Fruit fly (Drosophila melanogaster) whole organism, prepupa: ENCODE results near the gene CG4619.
A peak's percentile ranks its signal among the peaks of the same experiment; 100 is the strongest.

Experiments
- Blimp-1 ChIP-seq: fragments of 200-800 bp; sonication (Bioruptor generic); optimal IDR thresholded peaks from 3 replicates; lab custom pipeline; 2017; ENCODE audit warnings: missing biosample characterization, missing genetic modification characterization, mild to moderate bottlenecking, moderate library complexity, missing genetic modification reagents
- CG10631 ChIP-seq: fragments of 200-800 bp; sonication (Bioruptor generic); optimal IDR thresholded peaks from 2 replicates; lab custom pipeline; 2016; ENCODE audit warnings: missing biosample characterization, missing genetic modification characterization
- CG10669 ChIP-seq: fragments of 200-800 bp; sonication (Bioruptor generic); optimal IDR thresholded peaks from 3 replicates; lab custom pipeline; 2018; ENCODE audit warnings: missing biosample characterization, mild to moderate bottlenecking, missing genetic modification characterization, moderate library complexity
- CG11294 ChIP-seq: fragments of 200-800 bp; sonication (Bioruptor generic); IDR thresholded peaks from 2 replicates; pipeline ENCODE4 v1.3.6; 2022; ENCODE audit warnings: missing biosample characterization, missing genetic modification characterization
- CG11762 ChIP-seq: fragments of 200-800 bp; sonication (Bioruptor generic); optimal IDR thresholded peaks from 3 replicates; lab custom pipeline; 2016; ENCODE audit warnings: missing biosample characterization, missing genetic modification characterization; ENCODE audit not compliant: insufficient read depth
- CG11902 ChIP-seq: fragments of 200-800 bp; sonication (Bioruptor generic); optimal IDR thresholded peaks from 3 replicates; lab custom pipeline; 2016; ENCODE audit warnings: missing biosample characterization, missing genetic modification characterization
- CG15336 ChIP-seq: fragments of 200-800 bp; sonication (Bioruptor generic); IDR thresholded peaks from 2 replicates; pipeline ENCODE4 v1.3.6; 2022; ENCODE audit warnings: missing biosample characterization, missing genetic modification characterization
- CG1621 ChIP-seq: fragments of 200-800 bp; sonication (Bioruptor generic); optimal IDR thresholded peaks from 3 replicates; lab custom pipeline; 2018; ENCODE audit warnings: missing biosample characterization, mild to moderate bottlenecking, missing genetic modification characterization
- CG16779 ChIP-seq: fragments of 200-800 bp; sonication (Bioruptor generic); optimal IDR thresholded peaks from 3 replicates; lab custom pipeline; 2017; ENCODE audit warnings: missing biosample characterization, mild to moderate bottlenecking, missing genetic modification characterization
- CG3032 ChIP-seq: fragments of 200-800 bp; optimal IDR thresholded peaks from 2 replicates; lab custom pipeline; 2019; ENCODE audit warnings: missing biosample characterization, mild to moderate bottlenecking, missing genetic modification characterization, moderate library complexity
- CG31627 ChIP-seq: fragments of 200-800 bp; sonication (Bioruptor generic); optimal IDR thresholded peaks from 3 replicates; lab custom pipeline; 2016; ENCODE audit warnings: missing biosample characterization, missing genetic modification characterization
- CG32006 ChIP-seq: fragments of 200-800 bp; sonication (Bioruptor generic); optimal IDR thresholded peaks from 3 replicates; lab custom pipeline; 2017; ENCODE audit warnings: missing biosample characterization, mild to moderate bottlenecking, missing genetic modification characterization
- CG3919 ChIP-seq: fragments of 200-800 bp; sonication (Bioruptor generic); optimal IDR thresholded peaks from 3 replicates; lab custom pipeline; 2016; ENCODE audit warnings: missing biosample characterization, missing genetic modification characterization
- CG6163 ChIP-seq: fragments of 200-800 bp; sonication (Bioruptor generic); IDR thresholded peaks from 3 replicates; pipeline ENCODE4 v1.3.6; 2022; ENCODE audit warnings: missing biosample characterization, missing genetic modification characterization
- CG6276 ChIP-seq: fragments of 200-800 bp; sonication (Bioruptor generic); optimal IDR thresholded peaks from 2 replicates; lab custom pipeline; 2017; ENCODE audit warnings: missing biosample characterization, mild to moderate bottlenecking, missing genetic modification characterization
- CG6792 ChIP-seq: fragments of 200-800 bp; sonication (Bioruptor generic); optimal IDR thresholded peaks from 3 replicates; lab custom pipeline; 2016; ENCODE audit warnings: missing biosample characterization, missing genetic modification characterization
- CG8319 ChIP-seq: fragments of 200-800 bp; sonication (Bioruptor generic); optimal IDR thresholded peaks from 3 replicates; lab custom pipeline; 2016; ENCODE audit warnings: missing biosample characterization, missing genetic modification characterization
- CG8632 ChIP-seq: fragments of 200-800 bp; sonication (Bioruptor generic); optimal IDR thresholded peaks from 3 replicates; lab custom pipeline; 2016; ENCODE audit warnings: missing biosample characterization, missing genetic modification characterization
- CG9139 ChIP-seq: fragments of 200-800 bp; sonication (Bioruptor generic); optimal IDR thresholded peaks from 3 replicates; lab custom pipeline; 2017; ENCODE audit warnings: missing biosample characterization, mild to moderate bottlenecking, missing genetic modification characterization
- Eip78C ChIP-seq: fragments of 200-800 bp; sonication (Bioruptor generic); peaks from one replicate; lab custom pipeline; 2016; ENCODE audit warnings: missing biosample characterization, missing genetic modification characterization
- Ets21C ChIP-seq: fragments of 200-800 bp; sonication (Bioruptor generic); optimal IDR thresholded peaks from 3 replicates; lab custom pipeline; 2016; ENCODE audit warnings: missing biosample characterization, missing genetic modification characterization
- Ets96B ChIP-seq: fragments of 200-800 bp; optimal IDR thresholded peaks from 2 replicates; lab custom pipeline; 2019; ENCODE audit warnings: missing biosample characterization, mild to moderate bottlenecking, missing genetic modification characterization, moderate library complexity
- Gug ChIP-seq: fragments of 200-800 bp; sonication (Bioruptor generic); IDR thresholded peaks from 2 replicates; pipeline ENCODE4 v1.3.6; 2022; ENCODE audit warnings: missing biosample characterization, missing genetic modification characterization
- Hr38 ChIP-seq: sonication (Bioruptor generic); optimal IDR thresholded peaks from 2 replicates; lab custom pipeline; 2016; ENCODE audit warnings: missing biosample characterization, missing genetic modification characterization
- Hr39 ChIP-seq: fragments of 200-800 bp; sonication (Bioruptor generic); optimal IDR thresholded peaks from 2 replicates; lab custom pipeline; 2016; ENCODE audit warnings: missing biosample characterization, missing genetic modification characterization
- Lpt ChIP-seq: fragments of 200-800 bp; sonication (Bioruptor generic); optimal IDR thresholded peaks from 3 replicates; lab custom pipeline; 2016; ENCODE audit warnings: missing biosample characterization, missing genetic modification characterization
- Met ChIP-seq: fragments of 200-800 bp; sonication (Bioruptor generic); optimal IDR thresholded peaks from 3 replicates; lab custom pipeline; 2016; ENCODE audit warnings: missing biosample characterization, missing genetic modification characterization
- OdsH ChIP-seq: fragments of 200-800 bp; sonication (Bioruptor generic); optimal IDR thresholded peaks from 3 replicates; lab custom pipeline; 2016; ENCODE audit warnings: missing biosample characterization, missing genetic modification characterization
- Smox ChIP-seq: fragments of 200-800 bp; sonication (Bioruptor generic); optimal IDR thresholded peaks from 3 replicates; lab custom pipeline; 2016; ENCODE audit warnings: missing biosample characterization, missing genetic modification characterization
- Sox102F ChIP-seq: fragments of 200-800 bp; sonication (Bioruptor generic); optimal IDR thresholded peaks from 2 replicates; lab custom pipeline; 2016; ENCODE audit warnings: missing biosample characterization, mild to moderate bottlenecking, missing genetic modification characterization
- Sox14 ChIP-seq: fragments of 200-800 bp; sonication (Bioruptor generic); optimal IDR thresholded peaks from 3 replicates; lab custom pipeline; 2016; ENCODE audit warnings: missing biosample characterization, missing genetic modification characterization
- Sox15 ChIP-seq: fragments of 200-800 bp; sonication (Bioruptor generic); optimal IDR thresholded peaks from 3 replicates; lab custom pipeline; 2016; ENCODE audit warnings: missing biosample characterization, missing genetic modification characterization
- achi ChIP-seq: fragments of 200-800 bp; sonication (Bioruptor generic); optimal IDR thresholded peaks from 3 replicates; lab custom pipeline; 2016; ENCODE audit warnings: missing biosample characterization, missing genetic modification characterization
- acj6 ChIP-seq: fragments of 200-800 bp; sonication (Bioruptor generic); optimal IDR thresholded peaks from 3 replicates; lab custom pipeline; 2016; ENCODE audit warnings: missing biosample characterization, missing genetic modification characterization
- cyc ChIP-seq: fragments of 200-800 bp; sonication (Bioruptor generic); optimal IDR thresholded peaks from 3 replicates; lab custom pipeline; 2016; ENCODE audit warnings: missing biosample characterization, missing genetic modification characterization
- dsx ChIP-seq: fragments of 200-800 bp; optimal IDR thresholded peaks from 3 replicates; lab custom pipeline; 2019; ENCODE audit warnings: missing biosample characterization, mild to moderate bottlenecking, missing genetic modification characterization, moderate library complexity; ENCODE audit not compliant: poor library complexity, severe bottlenecking
- esn ChIP-seq: fragments of 200-800 bp; sonication (Bioruptor generic); optimal IDR thresholded peaks from 2 replicates; lab custom pipeline; 2016; ENCODE audit warnings: missing biosample characterization, mild to moderate bottlenecking, missing genetic modification characterization, moderate library complexity
- fd59A ChIP-seq: fragments of 200-800 bp; sonication (Bioruptor generic); optimal IDR thresholded peaks from 2 replicates; lab custom pipeline; 2017; ENCODE audit warnings: missing biosample characterization, mild to moderate bottlenecking, missing genetic modification characterization, missing genetic modification reagents
- fd85E ChIP-seq: fragments of 200-800 bp; sonication (Bioruptor generic); optimal IDR thresholded peaks from 3 replicates; lab custom pipeline; 2016; ENCODE audit warnings: missing biosample characterization, missing genetic modification characterization
- lz ChIP-seq: fragments of 200-800 bp; sonication (Bioruptor generic); optimal IDR thresholded peaks from 3 replicates; lab custom pipeline; 2016; ENCODE audit warnings: missing biosample characterization, missing genetic modification characterization
- net ChIP-seq: fragments of 200-800 bp; sonication (Bioruptor generic); optimal IDR thresholded peaks from 3 replicates; lab custom pipeline; 2016; ENCODE audit warnings: missing biosample characterization, missing genetic modification characterization
- pdm3 ChIP-seq: fragments of 200-800 bp; sonication (Bioruptor generic); optimal IDR thresholded peaks from 3 replicates; lab custom pipeline; 2016; ENCODE audit warnings: missing biosample characterization, missing genetic modification characterization
- spab ChIP-seq: fragments of 200-800 bp; sonication (Bioruptor generic); optimal IDR thresholded peaks from 2 replicates; lab custom pipeline; 2017; ENCODE audit warnings: missing biosample characterization, mild to moderate bottlenecking, missing genetic modification characterization, missing genetic modification reagents
- ss ChIP-seq, 2 experiments: fragments of 200-800 bp; sonication (Bioruptor generic); optimal IDR thresholded peaks; 2 replicates in 1 of 2; 3 replicates in 1 of 2; lab custom pipeline; 2017 to 2018; ENCODE audit warnings: mild to moderate bottlenecking in 2 of 2, missing biosample characterization in 2 of 2, missing genetic modification characterization in 2 of 2, moderate library complexity in 1 of 2
- svp ChIP-seq: fragments of 200-800 bp; sonication (Bioruptor generic); peaks from one replicate; lab custom pipeline; 2016; ENCODE audit warnings: missing biosample characterization, missing genetic modification characterization
- topi ChIP-seq: fragments of 200-800 bp; sonication (Bioruptor generic); optimal IDR thresholded peaks from 3 replicates; lab custom pipeline; 2016; ENCODE audit warnings: missing biosample characterization, missing genetic modification characterization
- vri ChIP-seq: fragments of 200-800 bp; sonication (Bioruptor generic); optimal IDR thresholded peaks from 3 replicates; lab custom pipeline; 2016; ENCODE audit warnings: missing biosample characterization, mild to moderate bottlenecking, missing genetic modification characterization

The CG4619 gene

dm6 chr2L:9912570-9913260 is 25.9 kb upstream of the CG4619 start, which contains the start of the genes Etl1 and Srp54:
Gene Etl1, minus strand, starts transcription at chr2L:9912608.
Gene Srp54, plus strand, starts transcription at chr2L:9912911.
- no peak for TF ChIP-seq CG11294 (GFP tag; lab: Robert Waterston, UW)
- TF ChIP-seq esn (GFP tag; lab: Kevin White, UChicago), result peak; percentile 11
- TF ChIP-seq CG6792 (GFP tag; lab: Kevin White, UChicago), result no peak
- no peak for TF ChIP-seq CG11762
- TF ChIP-seq Ets96B (tag; lab: Kevin White, UChicago), result no peak
- no peak for TF ChIP-seq CG6163 (GFP tag; lab: Robert Waterston, UW)
- TF ChIP-seq Blimp-1, result no peak
- no peak for TF ChIP-seq CG11902 (GFP tag; lab: Kevin White, UChicago)
- TF ChIP-seq pdm3 (GFP tag; lab: Kevin White, UChicago), result no peak
- TF ChIP-seq spab, result no peak
- TF ChIP-seq CG9139 (GFP tag; lab: Kevin White, UChicago), result no peak
- TF ChIP-seq Gug (GFP tag; lab: Robert Waterston, UW), result no peak
- TF ChIP-seq CG15336 (GFP tag; lab: Robert Waterston, UW), result no peak
- no peak for TF ChIP-seq Sox15 (GFP tag; lab: Kevin White, UChicago)
- TF ChIP-seq achi (GFP tag; lab: Kevin White, UChicago), result no peak
- no peak for TF ChIP-seq ss (GFP tag; optimal IDR thresholded peaks at IDR 0.05; lab: Kevin White, UChicago)
- TF ChIP-seq Sox14 (GFP tag; lab: Kevin White, UChicago), result peak; percentile 17
- TF ChIP-seq Sox102F (GFP tag; lab: Kevin White, UChicago), result no peak
- no peak for TF ChIP-seq topi (GFP tag; lab: Kevin White, UChicago)
- no peak for TF ChIP-seq net (GFP tag; lab: Kevin White, UChicago)
- no peak for TF ChIP-seq acj6 (GFP tag; lab: Kevin White, UChicago)
- TF ChIP-seq Lpt, result no peak
- no peak for TF ChIP-seq cyc
- no peak for TF ChIP-seq Smox
- TF ChIP-seq Hr38 (GFP tag; lab: Kevin White, UChicago), result no peak
- TF ChIP-seq Eip78C, result peak; percentile 52
- TF ChIP-seq svp (GFP tag; lab: Kevin White, UChicago), result no peak
- peak; percentile 3 for TF ChIP-seq lz (GFP tag; lab: Kevin White, UChicago)
- TF ChIP-seq vri (GFP tag; lab: Kevin White, UChicago), result no peak
- no peak for TF ChIP-seq CG8319 (GFP tag; lab: Kevin White, UChicago)
- TF ChIP-seq CG10669 (GFP tag; lab: Kevin White, UChicago), result no peak
- TF ChIP-seq Met (GFP tag; lab: Kevin White, UChicago), result no peak
- TF ChIP-seq dsx (GFP tag; lab: Kevin White, UChicago), result no peak
- TF ChIP-seq CG3032 (tag; lab: Kevin White, UChicago), result peak; percentile 5
- no peak for TF ChIP-seq CG8632 (GFP tag; lab: Kevin White, UChicago)
- no peak for TF ChIP-seq CG32006 (GFP tag; lab: Kevin White, UChicago)
- TF ChIP-seq CG10631, result no peak
- TF ChIP-seq fd59A (GFP tag; lab: Kevin White, UChicago), result no peak
- TF ChIP-seq fd85E (GFP tag; lab: Kevin White, UChicago), result no peak
- TF ChIP-seq CG31627 (GFP tag; lab: Kevin White, UChicago), result no peak
- TF ChIP-seq Hr39, result no peak
- no peak for TF ChIP-seq CG1621
- TF ChIP-seq OdsH (GFP tag; lab: Kevin White, UChicago), result no peak
- no peak for TF ChIP-seq Ets21C (GFP tag; lab: Kevin White, UChicago)
- no peak for TF ChIP-seq CG6276 (GFP tag; lab: Kevin White, UChicago)
- TF ChIP-seq CG16779 (tag; lab: Kevin White, UChicago), result no peak
- peak; percentile 22 for TF ChIP-seq CG3919 (GFP tag; lab: Kevin White, UChicago)
